Fruit fly (Drosophila melanogaster) whole organism, embryonic: ENCODE measurements around the gene CG8176.

Experiments
- Adf1 ChIP-seq: fragments of 200-800 bp; sonication (Bioruptor generic); IDR thresholded peaks from 2 replicates; pipeline ENCODE4 v1.3.6; 2022; ENCODE audit warnings: missing biosample characterization, missing genetic modification characterization
- Antp ChIP-seq: fragments of 200-800 bp; sonication (Bioruptor generic); optimal IDR thresholded peaks from 3 replicates; lab custom pipeline; 2016; ENCODE audit warnings: missing biosample characterization, missing genetic modification characterization
- CG10543 ChIP-seq: fragments of 200-800 bp; sonication (Bioruptor generic); optimal IDR thresholded peaks from 3 replicates; lab custom pipeline; 2017; ENCODE audit warnings: missing biosample characterization, mild to moderate bottlenecking, missing genetic modification characterization, moderate library complexity
- CG11560 ChIP-seq: fragments of 200-800 bp; sonication (Bioruptor generic); IDR thresholded peaks from 3 replicates; pipeline ENCODE4 v1.3.6; 2022; ENCODE audit warnings: missing biosample characterization, missing genetic modification characterization
- CG13296 ChIP-seq: fragments of 200-800 bp; sonication (Bioruptor generic); optimal IDR thresholded peaks from 3 replicates; lab custom pipeline; 2018; ENCODE audit warnings: missing biosample characterization, mild to moderate bottlenecking, missing genetic modification characterization
- CG13775 ChIP-seq: fragments of 200-800 bp; sonication (Bioruptor generic); optimal IDR thresholded peaks from 3 replicates; lab custom pipeline; 2017; ENCODE audit warnings: missing biosample characterization, mild to moderate bottlenecking, missing genetic modification characterization
- CG16863 ChIP-seq: fragments of 200-800 bp; sonication (Bioruptor generic); optimal IDR thresholded peaks from 3 replicates; lab custom pipeline; 2016; ENCODE audit warnings: missing biosample characterization, missing genetic modification characterization
- CG17186 ChIP-seq: fragments of 200-800 bp; sonication (Bioruptor generic); optimal IDR thresholded peaks from 3 replicates; lab custom pipeline; 2017; ENCODE audit warnings: missing biosample characterization, missing genetic modification reagents, missing genetic modification characterization
- CG17328 ChIP-seq: fragments of 200-800 bp; sonication (Bioruptor generic); IDR thresholded peaks from 2 replicates; pipeline ENCODE4 v1.3.6; 2022; ENCODE audit warnings: missing biosample characterization, missing genetic modification characterization
- CG17359 ChIP-seq: fragments of 200-800 bp; sonication (Bioruptor generic); optimal IDR thresholded peaks from 3 replicates; lab custom pipeline; 2018; ENCODE audit warnings: missing biosample characterization, mild to moderate bottlenecking, missing genetic modification characterization, moderate library complexity
- CG17802 ChIP-seq: fragments of 200-800 bp; sonication (Bioruptor generic); optimal IDR thresholded peaks from 2 replicates; lab custom pipeline; 2018; ENCODE audit warnings: missing biosample characterization, mild to moderate bottlenecking, missing genetic modification characterization, moderate library complexity
- CG2116 ChIP-seq: fragments of 200-800 bp; sonication (Bioruptor generic); optimal IDR thresholded peaks from 3 replicates; lab custom pipeline; 2018; ENCODE audit warnings: missing biosample characterization, mild to moderate bottlenecking, missing genetic modification characterization
- CG2889 ChIP-seq: fragments of 200-800 bp; sonication (Bioruptor generic); IDR thresholded peaks from 3 replicates; pipeline ENCODE4 v1.3.6; 2022; ENCODE audit warnings: missing biosample characterization, missing genetic modification characterization
- CG31224 ChIP-seq: fragments of 200-800 bp; sonication (Bioruptor generic); IDR thresholded peaks from 2 replicates; pipeline ENCODE4 v1.3.6; 2022; ENCODE audit warnings: missing biosample characterization, missing genetic modification characterization
- CG31365 ChIP-seq: fragments of 200-800 bp; sonication (Bioruptor generic); optimal IDR thresholded peaks from 2 replicates; lab custom pipeline; 2018; ENCODE audit warnings: missing biosample characterization, mild to moderate bottlenecking, missing genetic modification characterization
- CG31441 ChIP-seq: fragments of 200-800 bp; sonication (Bioruptor generic); IDR thresholded peaks from 2 replicates; pipeline ENCODE4 v1.3.6; 2022; ENCODE audit warnings: missing biosample characterization, missing genetic modification characterization
- CG32772 ChIP-seq: fragments of 200-800 bp; sonication (Bioruptor generic); IDR thresholded peaks from 2 replicates; pipeline ENCODE4 v1.3.6; 2022; ENCODE audit warnings: missing biosample characterization, missing genetic modification characterization
- CG33557 ChIP-seq: fragments of 200-800 bp; sonication (Bioruptor generic); optimal IDR thresholded peaks from 2 replicates; lab custom pipeline; 2019; ENCODE audit warnings: missing biosample characterization, mild to moderate bottlenecking, missing genetic modification characterization, moderate library complexity
- CG3995 ChIP-seq: fragments of 200-800 bp; sonication (Bioruptor generic); optimal IDR thresholded peaks from 3 replicates; lab custom pipeline; 2016; ENCODE audit warnings: missing biosample characterization, missing genetic modification characterization
- CG8765 ChIP-seq: fragments of 200-800 bp; sonication (Bioruptor generic); IDR thresholded peaks from 2 replicates; pipeline ENCODE4 v1.3.6; 2022; ENCODE audit warnings: missing biosample characterization, missing genetic modification characterization
- CG8944 ChIP-seq: fragments of 200-800 bp; sonication (Bioruptor generic); optimal IDR thresholded peaks from 3 replicates; lab custom pipeline; 2016; ENCODE audit warnings: missing biosample characterization, missing genetic modification characterization
- CHES-1-like ChIP-seq: fragments of 200-800 bp; sonication (Bioruptor generic); optimal IDR thresholded peaks from 2 replicates; lab custom pipeline; 2016; ENCODE audit warnings: missing biosample characterization, missing genetic modification characterization
- Dfd ChIP-seq, 2 experiments: fragments of >200 bp; optimal IDR thresholded peaks; 2 replicates each; lab custom pipeline; 2017; ENCODE audit warnings: missing biosample characterization in 2 of 2, missing genetic modification characterization in 2 of 2
- Doc2 ChIP-seq: fragments of 200-800 bp; sonication (Bioruptor generic); IDR thresholded peaks from 2 replicates; pipeline ENCODE4 v1.3.6; 2022; ENCODE audit warnings: missing biosample characterization, missing genetic modification characterization
- Ets65A ChIP-seq: fragments of 200-800 bp; sonication (Bioruptor generic); peaks from one replicate; lab custom pipeline; 2016; ENCODE audit warnings: missing biosample characterization, missing genetic modification characterization
- Kr ChIP-seq: fragments of 200-800 bp; sonication (Bioruptor generic); optimal IDR thresholded peaks from 2 replicates; lab custom pipeline; 2017; ENCODE audit warnings: missing biosample characterization, mild to moderate bottlenecking, missing genetic modification characterization
- MBD-R2 ChIP-seq: fragments of 200-800 bp; sonication (Bioruptor generic); IDR thresholded peaks from 2 replicates; pipeline ENCODE4 v1.3.6; 2022; ENCODE audit warnings: missing biosample characterization, missing genetic modification characterization
- Meics ChIP-seq: fragments of 200-800 bp; sonication (Bioruptor generic); optimal IDR thresholded peaks from 2 replicates; lab custom pipeline; 2017; ENCODE audit warnings: missing biosample characterization, mild to moderate bottlenecking, missing genetic modification characterization
- Opbp ChIP-seq: fragments of 200-800 bp; sonication (Bioruptor generic); IDR thresholded peaks from 3 replicates; pipeline ENCODE4 v1.3.6; 2022; ENCODE audit warnings: missing biosample characterization, missing genetic modification characterization; ENCODE audit not compliant: partially characterized antibody
- Rfx ChIP-seq: fragments of 200-800 bp; sonication (Bioruptor generic); IDR thresholded peaks from 2 replicates; pipeline ENCODE4 v1.3.6; 2022; ENCODE audit warnings: missing biosample characterization, missing genetic modification characterization
- Scr ChIP-seq: fragments of 200-800 bp; sonication (Bioruptor generic); IDR thresholded peaks from 2 replicates; pipeline ENCODE4 v1.3.6; 2022; ENCODE audit warnings: missing biosample characterization, missing genetic modification characterization; ENCODE audit not compliant: partially characterized antibody
- crc ChIP-seq: fragments of 200-800 bp; sonication (Bioruptor generic); optimal IDR thresholded peaks from 2 replicates; lab custom pipeline; 2016; ENCODE audit warnings: missing biosample characterization, missing genetic modification characterization
- crp ChIP-seq, 2 experiments: fragments of 200-800 bp; sonication (Bioruptor generic); optimal IDR thresholded peaks; 2 replicates in 1 of 2; 3 replicates in 1 of 2; lab custom pipeline; 2017; ENCODE audit warnings: missing biosample characterization in 2 of 2, missing genetic modification characterization in 2 of 2, mild to moderate bottlenecking in 1 of 2, moderate library complexity in 1 of 2
- dmrt11E ChIP-seq: fragments of 200-800 bp; sonication (Bioruptor generic); optimal IDR thresholded peaks from 3 replicates; lab custom pipeline; 2018; ENCODE audit warnings: missing biosample characterization, mild to moderate bottlenecking, missing genetic modification characterization, moderate library complexity
- dysf ChIP-seq: fragments of 200-800 bp; sonication (Bioruptor generic); IDR thresholded peaks from 3 replicates; pipeline ENCODE4 v1.3.6; 2022; ENCODE audit warnings: missing biosample characterization, missing genetic modification characterization
- fru ChIP-seq: fragments of >200 bp; optimal IDR thresholded peaks from 2 replicates; lab custom pipeline; 2017
- gce ChIP-seq: fragments of 200-800 bp; sonication (Bioruptor generic); IDR thresholded peaks from 3 replicates; pipeline ENCODE4 v1.3.6; 2022; ENCODE audit warnings: missing biosample characterization, missing genetic modification characterization
- gt ChIP-seq: fragments of 200-800 bp; sonication (Bioruptor generic); IDR thresholded peaks from 2 replicates; pipeline ENCODE4 v1.3.6; 2022; ENCODE audit warnings: missing biosample characterization, missing genetic modification characterization
- h ChIP-seq: fragments of >200 bp; optimal IDR thresholded peaks from 2 replicates; lab custom pipeline; 2017
- ham ChIP-seq: fragments of 200-800 bp; sonication (Bioruptor generic); IDR thresholded peaks from 2 replicates; pipeline ENCODE4 v1.3.6; 2022; ENCODE audit warnings: missing biosample characterization, missing genetic modification characterization
- hb ChIP-seq: fragments of 200-800 bp; sonication (Bioruptor generic); IDR thresholded peaks from 3 replicates; pipeline ENCODE4 v1.3.6; 2022; ENCODE audit warnings: missing biosample characterization, missing genetic modification characterization; ENCODE audit not compliant: partially characterized antibody
- ind ChIP-seq: fragments of 200-800 bp; sonication (Bioruptor generic); optimal IDR thresholded peaks from 3 replicates; lab custom pipeline; 2016; ENCODE audit warnings: missing biosample characterization, missing genetic modification characterization
- lbe ChIP-seq: fragments of 200-800 bp; sonication (Bioruptor generic); optimal IDR thresholded peaks from 2 replicates; lab custom pipeline; 2016; ENCODE audit warnings: missing biosample characterization, mild to moderate bottlenecking, missing genetic modification characterization
- lilli ChIP-seq: fragments of 200-800 bp; sonication (Bioruptor generic); optimal IDR thresholded peaks from 3 replicates; lab custom pipeline; 2016; ENCODE audit warnings: missing biosample characterization, missing genetic modification characterization
- nerfin-1 ChIP-seq: fragments of 200-800 bp; sonication (Bioruptor generic); optimal IDR thresholded peaks from 3 replicates; lab custom pipeline; 2019; ENCODE audit warnings: missing biosample characterization, mild to moderate bottlenecking, missing genetic modification characterization, moderate library complexity
- pfk ChIP-seq: fragments of 200-800 bp; sonication (Bioruptor generic); optimal IDR thresholded peaks from 2 replicates; lab custom pipeline; 2018; ENCODE audit warnings: missing biosample characterization, mild to moderate bottlenecking, missing genetic modification characterization, moderate library complexity
- row ChIP-seq: fragments of 200-800 bp; sonication (Bioruptor generic); IDR thresholded peaks from 3 replicates; pipeline ENCODE4 v1.3.6; 2022; ENCODE audit warnings: missing biosample characterization, missing genetic modification characterization
- salm ChIP-seq: fragments of 200-800 bp; sonication (Bioruptor generic); optimal IDR thresholded peaks from 2 replicates; lab custom pipeline; 2018; ENCODE audit warnings: missing biosample characterization, mild to moderate bottlenecking, missing genetic modification characterization
- sens ChIP-seq: fragments of 200-800 bp; sonication (Bioruptor generic); peaks from one replicate; lab custom pipeline; 2016; ENCODE audit warnings: missing biosample characterization, missing genetic modification characterization
- toy ChIP-seq: fragments of 200-800 bp; sonication (Bioruptor generic); IDR thresholded peaks from 2 replicates; pipeline ENCODE4 v1.3.6; 2022; ENCODE audit warnings: missing biosample characterization, missing genetic modification characterization
- vvl ChIP-seq: fragments of 200-800 bp; sonication (Bioruptor generic); IDR thresholded peaks from 2 replicates; pipeline ENCODE4 v1.3.6; 2022; ENCODE audit warnings: missing biosample characterization, missing genetic modification characterization

CG8176 gene

DNA sequence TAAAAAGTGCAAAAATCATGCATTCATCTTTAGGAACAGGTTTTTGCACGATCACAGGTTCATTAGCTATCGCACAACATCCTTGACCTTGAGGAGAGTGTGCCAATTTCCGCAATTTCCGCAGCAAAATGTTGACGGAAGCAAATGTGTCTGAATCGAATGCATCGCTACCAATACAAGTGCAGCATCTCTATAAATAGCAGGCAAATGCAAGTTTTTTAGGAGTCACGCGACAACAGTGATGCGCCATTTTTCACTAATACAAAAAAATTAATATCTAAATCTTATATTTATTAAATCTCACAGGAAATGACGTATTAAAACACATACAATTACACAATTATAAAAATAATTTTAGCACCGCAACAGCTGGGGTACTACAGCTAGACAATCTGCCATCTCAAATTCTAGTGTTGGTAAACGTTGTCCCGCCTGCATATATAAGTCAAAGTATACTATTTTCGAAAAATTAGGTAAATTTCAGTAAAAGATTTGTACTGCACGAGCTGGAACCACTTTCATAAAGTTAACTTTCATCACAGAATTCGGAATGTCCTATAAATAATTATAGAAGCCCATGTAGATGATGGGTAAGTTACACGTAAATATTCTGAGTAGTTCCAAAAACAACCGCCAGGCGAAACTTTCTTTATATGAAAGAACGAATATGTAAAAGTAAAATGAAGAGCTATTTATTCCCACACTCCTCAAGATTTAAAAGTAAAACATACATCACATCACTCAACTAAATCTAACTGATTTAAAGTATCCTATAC is 58.2 kb downstream of the CG8176 start, which contains the start of gene CG9399 (continued):
- peak; percentile 98 for TF ChIP-seq dysf (GFP tag; lab: Robert Waterston, UW)
- peak; percentile 86 for TF ChIP-seq crc
- peak; percentile 90 for TF ChIP-seq CG10543
- peak; percentile 93 for TF ChIP-seq CG33557 (GFP tag; lab: Kevin White, UChicago)
- TF ChIP-seq Meics (GFP tag; lab: Kevin White, UChicago), result peak; percentile 95
- TF ChIP-seq Doc2 (GFP tag; lab: Robert Waterston, UW), result peak; percentile 85
- TF ChIP-seq lbe (GFP tag; lab: Kevin White, UChicago), result peak; percentile 95
- TF ChIP-seq CG2116, result peak; percentile 91
- peak; percentile 97 for TF ChIP-seq dmrt11E (tag; lab: Kevin White, UChicago)
- peak; percentile 99 for TF ChIP-seq sens (GFP tag; lab: Kevin White, UChicago)
- TF ChIP-seq MBD-R2, result peak; percentile 90
- TF ChIP-seq CG31224 (GFP tag; lab: Robert Waterston, UW), result peak; percentile 91
- TF ChIP-seq CG16863 (GFP tag; lab: Kevin White, UChicago), result peak; percentile 93
- peak; percentile 94 for TF ChIP-seq salm (tag; lab: Kevin White, UChicago)
- no peak for TF ChIP-seq h (lab: Kevin White, UChicago)
- TF ChIP-seq CG17359 (tag; lab: Kevin White, UChicago), result peak; percentile 98
- TF ChIP-seq CG13296 (GFP tag; lab: Kevin White, UChicago), result peak; percentile 93
- peak; percentile 88 for TF ChIP-seq ham (GFP tag; lab: Robert Waterston, UW)
- TF ChIP-seq Opbp (GFP tag; lab: Robert Waterston, UW), result no peak
- peak; percentile 86 for TF ChIP-seq CG17186 (GFP tag; lab: Kevin White, UChicago)
- peak; percentile 97 for TF ChIP-seq gce (GFP tag; lab: Robert Waterston, UW)
- peak; percentile 99 for TF ChIP-seq Rfx (GFP tag; lab: Robert Waterston, UW)
- peak; percentile 41 to 83 for TF ChIP-seq crp (GFP tag; optimal IDR thresholded peaks at IDR 0.05; lab: Kevin White, UChicago)
- peak; percentile 89 for TF ChIP-seq toy
- peak; percentile 92 for TF ChIP-seq CG8944 (GFP tag; lab: Kevin White, UChicago)
- peak; percentile 98 for TF ChIP-seq CG32772 (GFP tag; lab: Robert Waterston, UW)
- TF ChIP-seq CG11560 (tag; lab: Robert Waterston, UW), result peak; percentile 87
- TF ChIP-seq Antp (GFP tag; lab: Kevin White, UChicago), result peak; percentile 91
- TF ChIP-seq CG31365 (tag; lab: Kevin White, UChicago), result peak; percentile 64
- TF ChIP-seq hb (GFP tag; lab: Robert Waterston, UW), result no peak
- TF ChIP-seq CG3995 (GFP tag; lab: Kevin White, UChicago), result peak; percentile 74
- TF ChIP-seq CG31441, result peak; percentile 99
- peak; percentile 92 for TF ChIP-seq nerfin-1 (tag; lab: Kevin White, UChicago)
- peak; percentile 87 for TF ChIP-seq CHES-1-like (GFP tag; lab: Kevin White, UChicago)
- TF ChIP-seq vvl (GFP tag; lab: Robert Waterston, UW), result peak; percentile 99
- peak; percentile 98 for TF ChIP-seq lilli
- TF ChIP-seq CG17328 (GFP tag; lab: Robert Waterston, UW), result peak; percentile 98
- no peak for TF ChIP-seq Kr (GFP tag; lab: Kevin White, UChicago)
- peak; percentile 97 for TF ChIP-seq CG8765
- TF ChIP-seq ind (GFP tag; lab: Kevin White, UChicago), result peak; percentile 97
- peak; percentile 75 for TF ChIP-seq Adf1 (GFP tag; lab: Robert Waterston, UW)
- TF ChIP-seq Dfd (GFP tag; optimal IDR thresholded peaks at IDR 0.05; lab: Kevin White, UChicago), result no peak
- peak; percentile 98 for TF ChIP-seq CG13775 (GFP tag; lab: Kevin White, UChicago)
- TF ChIP-seq Ets65A, result peak; percentile 99
- TF ChIP-seq pfk (GFP tag; lab: Kevin White, UChicago), result peak; percentile 57
- peak; percentile 96 for TF ChIP-seq gt (GFP tag; lab: Robert Waterston, UW)
- peak; percentile 98 for TF ChIP-seq row (GFP tag; lab: Robert Waterston, UW)
- TF ChIP-seq CG2889 (GFP tag; lab: Robert Waterston, UW), result peak; percentile 97
- peak; percentile 84 for TF ChIP-seq CG17802 (tag; lab: Kevin White, UChicago)
- peak; percentile 49 for TF ChIP-seq Scr (GFP tag; lab: Robert Waterston, UW)
- TF ChIP-seq fru (lab: Kevin White, UChicago), result no peak
